Worm (Caenorhabditis elegans): ENCODE measurements around the gene F11G11.4.
A peak's percentile ranks its signal among the peaks of the same experiment; 100 is the strongest.
"Not testable (repeated sequence)": the region's sequence is repeated elsewhere in the genome, so short reads cannot be mapped to it uniquely, and the experiment has no call there.

F11G11.4 gene

DNA sequence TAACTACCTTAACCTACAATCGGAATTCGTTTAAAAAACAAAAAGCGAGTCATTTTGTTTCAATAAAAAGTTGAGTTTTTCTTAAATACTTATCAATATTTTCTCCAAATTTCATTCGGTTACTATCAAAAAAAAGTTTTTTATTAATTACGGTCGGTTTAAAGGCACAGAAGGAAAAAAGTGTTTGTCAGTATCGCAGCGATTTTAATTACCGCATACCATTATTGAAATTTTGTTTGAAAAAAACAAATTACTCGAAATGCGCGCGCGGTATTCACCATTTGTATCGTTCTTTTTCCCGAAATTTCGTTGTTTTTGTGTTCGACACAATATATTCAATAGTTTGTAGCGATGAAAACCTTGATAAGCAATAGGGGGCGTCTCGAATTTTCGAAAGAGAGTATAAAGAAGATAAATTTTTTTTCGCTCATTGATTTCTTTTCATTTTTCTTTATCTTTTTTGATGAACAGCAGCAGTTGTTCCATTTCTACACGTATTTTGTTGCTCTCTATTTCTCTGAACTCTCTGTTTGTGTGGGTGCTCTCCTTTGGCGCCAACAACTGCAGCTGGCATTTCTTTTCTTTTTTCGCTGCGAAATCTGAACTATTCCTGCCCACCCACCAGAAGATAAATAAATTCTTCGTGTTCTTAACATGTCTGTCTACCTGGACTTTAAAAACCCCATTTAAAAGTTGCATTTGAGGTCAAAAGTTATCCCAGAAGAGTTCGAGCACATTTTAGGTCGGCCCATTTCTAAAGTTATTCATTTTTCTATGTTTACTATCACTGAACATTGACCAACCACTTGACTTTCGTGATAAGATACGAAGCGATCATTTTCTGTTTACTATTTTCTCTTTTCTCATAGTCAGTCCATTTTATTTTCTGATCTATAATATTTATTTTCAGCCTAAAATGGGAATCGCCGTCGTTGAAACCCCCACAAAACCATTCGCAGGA is 28.4 kb downstream of the F11G11.4 start, which contains the start of gene pgm-1:
TSS of gene pgm-1 (plus strand) at position 911 of the 961 bp plus-strand sequence.
- TF ChIP-seq T23F11.4 (GFP tag; optimal IDR thresholded peaks at IDR 0.05) (no peak), unc-86 (tag; optimal IDR thresholded peaks at IDR 0.05) (no peak), elt-2 (tag; optimal IDR thresholded peaks at IDR 0.05) (peak; percentile 45), ceh-18 (tag; optimal IDR thresholded peaks at IDR 0.05) (peak; percentile 50), K09A11.1 (tag; optimal IDR thresholded peaks at IDR 0.05; ENCODE audit: insufficient read depth) (no peak), eyg-1 (tag; optimal IDR thresholded peaks at IDR 0.05) (no peak), syd-9 (tag; optimal IDR thresholded peaks at IDR 0.05) (no peak)

DNA sequence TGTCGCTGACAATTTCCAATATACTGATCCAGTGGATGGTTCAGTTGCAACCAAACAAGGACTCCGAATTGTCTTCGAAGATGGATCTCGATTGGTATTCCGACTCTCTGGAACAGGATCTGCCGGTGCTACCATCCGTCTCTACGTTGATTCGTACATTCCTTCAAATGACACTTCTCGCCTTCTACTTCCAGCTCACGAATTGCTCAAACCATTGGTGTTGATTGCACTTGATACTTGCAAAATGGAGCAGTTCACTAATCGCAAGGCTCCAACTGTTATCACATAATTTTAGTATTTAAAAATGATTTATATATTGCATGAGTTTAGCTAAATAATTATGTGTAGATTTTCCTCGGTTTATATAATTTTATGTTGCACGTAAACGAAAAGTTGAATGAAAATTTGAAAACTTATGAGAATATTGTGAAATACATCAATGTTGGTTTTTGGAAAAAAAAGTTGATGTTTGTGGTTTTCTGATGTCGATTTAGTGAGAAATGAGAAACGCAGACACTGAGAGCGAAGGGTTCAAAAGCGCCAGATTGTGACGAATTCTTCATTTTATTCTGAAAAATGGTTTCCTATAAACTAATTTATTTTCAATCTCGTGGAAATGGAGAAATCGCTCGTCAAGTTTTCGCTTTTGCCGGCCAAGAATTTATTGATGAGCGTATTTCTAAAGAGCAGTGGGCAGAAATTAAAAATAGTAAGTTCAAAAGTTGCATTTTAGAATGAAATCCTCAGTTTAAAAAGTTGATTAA is 30.8 kb downstream of the F11G11.4 start, which contains the start of gene gst-9:
TSS of gene gst-9 (plus strand) at position 574 of the 764 bp plus-strand sequence.
- TF ChIP-seq gmeb-2 (tag; optimal IDR thresholded peaks at IDR 0.05) (no peak), ceh-22 (tag; optimal IDR thresholded peaks at IDR 0.05) (no peak), pha-2 (tag; optimal IDR thresholded peaks at IDR 0.05) (no peak), nhr-11 (tag; optimal IDR thresholded peaks at IDR 0.05) (no peak), che-1 (tag; optimal IDR thresholded peaks at IDR 0.05) (no peak), npax-4 (tag; optimal IDR thresholded peaks at IDR 0.05) (no peak)

DNA sequence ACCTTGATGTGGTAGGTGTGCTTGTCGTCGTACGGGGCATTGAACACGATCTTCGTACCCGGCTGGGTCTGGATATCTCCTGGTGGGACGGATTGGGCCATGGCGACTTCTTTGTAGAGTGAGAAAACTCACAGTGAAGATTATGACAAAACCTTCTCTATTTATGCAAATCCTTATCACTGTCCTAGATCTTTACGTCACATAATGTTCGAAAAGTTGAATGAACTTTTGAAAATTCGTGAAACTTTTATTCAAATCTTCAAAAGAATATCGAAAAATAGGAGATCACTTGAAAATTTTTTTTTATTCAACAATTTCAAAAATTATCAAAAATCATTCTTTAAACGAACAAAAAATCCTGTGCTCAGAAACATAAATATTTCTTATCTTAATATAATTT is 32.2 kb downstream of the F11G11.4 start, which contains the start of gene msp-33:
TSS of gene msp-33 (minus strand) at position 101 of the 400 bp plus-strand sequence.
- TF ChIP-seq elt-2 (tag; optimal IDR thresholded peaks at IDR 0.05) (no peak), madf-2 (tag; optimal IDR thresholded peaks at IDR 0.05) (no peak), ceh-45 (GFP tag; IDR thresholded peaks at IDR 0.05) (no peak), ceh-24 (tag; optimal IDR thresholded peaks at IDR 0.05) (no peak), K02D7.2 (tag; optimal IDR thresholded peaks at IDR 0.05) (no peak), ceh-14 (tag; optimal IDR thresholded peaks at IDR 0.05) (no peak), syd-9 (tag; optimal IDR thresholded peaks at IDR 0.05) (no peak), C08G9.2 (tag; optimal IDR thresholded peaks at IDR 0.05) (no peak), pros-1 (tag; optimal IDR thresholded peaks at IDR 0.05) (no peak), K09A11.1 (tag; optimal IDR thresholded peaks at IDR 0.05; ENCODE audit: insufficient read depth) (no peak), ref-2 (tag; optimal IDR thresholded peaks at IDR 0.05) (no peak), pag-3 (tag; optimal IDR thresholded peaks at IDR 0.05; ENCODE audit: borderline replicate concordance) (no peak), ceh-31 (tag; optimal IDR thresholded peaks at IDR 0.05) (no peak), lim-6 (tag; optimal IDR thresholded peaks at IDR 0.05) (no peak), hlh-15 (tag; optimal IDR thresholded peaks at IDR 0.05) (no peak)

DNA sequence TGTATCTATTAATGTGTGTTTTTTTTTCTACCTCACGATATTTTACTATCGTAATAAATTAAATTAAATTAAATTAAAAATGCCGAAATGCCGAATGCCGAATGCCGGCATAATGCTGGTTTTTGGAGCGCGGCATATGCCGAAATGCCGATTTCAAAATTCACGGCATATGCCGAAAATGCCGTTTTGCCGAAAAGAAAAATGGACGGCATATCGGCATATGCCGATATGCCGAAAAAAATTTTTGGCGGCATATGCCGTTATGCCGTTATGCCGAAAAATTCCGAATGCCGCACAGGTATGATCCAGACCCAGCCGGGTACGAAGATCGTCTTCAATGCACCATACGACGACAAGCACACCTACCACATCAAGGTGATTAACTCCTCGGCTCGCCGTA is 38.1 kb downstream of the F11G11.4 start, which contains the start of gene msp-32:
TSS of gene msp-32 (plus strand) at position 301 of the 400 bp plus-strand sequence.
- TF ChIP-seq tbx-2, lin-11, gmeb-2 (tag; optimal IDR thresholded peaks at IDR 0.05): not testable (repeated sequence)

DNA sequence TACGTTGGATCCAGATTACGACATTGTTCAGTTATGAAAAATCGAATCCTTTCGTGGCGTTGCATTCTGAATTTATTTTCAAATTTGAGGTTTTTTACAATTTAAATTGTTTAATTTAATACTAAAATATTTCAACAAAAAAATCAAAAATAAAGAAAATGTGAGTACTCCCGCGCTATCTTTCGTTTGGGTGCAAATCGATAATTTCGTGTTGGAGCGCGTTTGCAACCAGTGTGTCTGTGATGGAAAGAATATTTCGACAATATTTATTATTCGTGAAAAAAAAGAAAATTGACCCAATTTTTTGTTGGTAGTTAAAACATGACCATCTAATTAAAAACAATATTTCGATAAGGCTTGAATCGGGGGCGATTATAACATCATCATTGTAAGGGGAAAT is 41.6 kb downstream of the F11G11.4 start, which contains the start of gene R05F9.9:
TSS of gene R05F9.9 (minus strand) at position 66 of the 400 bp plus-strand sequence.
- no peak for TF ChIP-seq C38D4.7 (GFP tag; optimal IDR thresholded peaks at IDR 0.05)
- peak; percentile 35 for TF ChIP-seq elt-2 (tag; optimal IDR thresholded peaks at IDR 0.05)
- TF ChIP-seq ceh-48 (tag; optimal IDR thresholded peaks at IDR 0.05): peak; percentile 79
- TF ChIP-seq hlh-13 (GFP tag; optimal IDR thresholded peaks at IDR 0.05): no peak
